Worm (Caenorhabditis elegans) whole organism, midembryonic: Measurements from ENCODE around the gene cyp-25A2.
A peak's percentile ranks its signal among the peaks of the same experiment; 100 is the strongest.
"Not testable (repeated sequence)": the region's sequence is repeated elsewhere in the genome, so short reads cannot be mapped to it uniquely, and the experiment has no call there.

Experiments used
- T22C8.4 ChIP-seq: fragments of 200-800 bp; sonication (Bioruptor generic); IDR thresholded peaks from 2 replicates; pipeline ENCODE4 v1.3.6; 2022; ENCODE audit warnings: missing genetic modification characterization, missing compliant biosample characterization
- cog-1 ChIP-seq: sonication (generic microtip); optimal IDR thresholded peaks from 2 replicates; lab custom pipeline; 2016; ENCODE audit warnings: missing genetic modification characterization, missing compliant biosample characterization
- flt-1 ChIP-seq: fragments of 200-800 bp; sonication (Bioruptor generic); IDR thresholded peaks from 2 replicates; pipeline ENCODE4 v1.3.6; 2022; ENCODE audit warnings: missing genetic modification characterization, missing compliant biosample characterization
- klf-2 ChIP-seq: fragments of 200-800 bp; sonication (Bioruptor generic); conservative IDR thresholded peaks from 2 replicates; pipeline ENCODE4 v1.3.6; 2022; ENCODE audit warnings: missing genetic modification reagents, missing genetic modification characterization, missing compliant biosample characterization
- med-1 ChIP-seq: sonication (generic microtip); optimal IDR thresholded peaks from 2 replicates; lab custom pipeline; 2017; ENCODE audit warnings: missing genetic modification characterization, mild to moderate bottlenecking, missing compliant biosample characterization, antibody characterized with exemption, missing genetic modification reagents; ENCODE audit not compliant: insufficient read depth
- ref-1 ChIP-seq: fragments of 200-800 bp; sonication (Bioruptor generic); conservative IDR thresholded peaks from 2 replicates; pipeline ENCODE4 v1.3.6; 2022; ENCODE audit warnings: missing genetic modification reagents, missing genetic modification characterization, missing compliant biosample characterization
- tab-1 ChIP-seq: fragments of 200-800 bp; sonication (Bioruptor generic); IDR thresholded peaks from 2 replicates; pipeline ENCODE4 v1.3.6; 2022; ENCODE audit warnings: missing genetic modification characterization, missing compliant biosample characterization
- ztf-23 ChIP-seq: fragments of 200-800 bp; sonication (Bioruptor generic); IDR thresholded peaks from 2 replicates; pipeline ENCODE4 v1.3.6; 2022; ENCODE audit warnings: missing genetic modification reagents, missing genetic modification characterization, missing compliant biosample characterization
- ztf-29 ChIP-seq: fragments of 200-800 bp; sonication (Bioruptor generic); IDR thresholded peaks from 2 replicates; pipeline ENCODE4 v1.3.6; 2022; ENCODE audit warnings: missing genetic modification reagents, missing genetic modification characterization, missing compliant biosample characterization

Gene cyp-25A2

ce11 chrIII:3843514-3843913 is 8.5 kb downstream of the cyp-25A2 start, which contains the start of gene C36A4.4:
TSS of gene C36A4.4 (minus strand) at chrIII:3843614.
- TF ChIP-seq klf-2 (GFP tag; lab: Robert Waterston, UW); med-1 (GFP tag; lab: Kevin White, UChicago); ztf-23 (GFP tag; lab: Robert Waterston, UW): not testable (repeated sequence)

- not testable (repeated sequence) for TF ChIP-seq tab-1, T22C8.4, ztf-23 (GFP tag; lab: Robert Waterston, UW)
These were observed 9.7 kb downstream of the cyp-25A2 start, which contains the start of gene maph-1.3 for ce11 chrIII:3844746-3845145. TSS of gene maph-1.3 (plus strand) at chrIII:3844893.

ce11 chrIII:3845708-3846107 is 10.7 kb downstream of the cyp-25A2 start:
- 0 out of 2 replicates have a peak, but pooled peaks have one; percentile 13 for TF ChIP-seq T22C8.4 (GFP tag; lab: Robert Waterston, UW)

ce11 chrIII:3852030-3852579 is 17.1 kb downstream of the cyp-25A2 start, which contains the start of gene cyp-25A4:
TSS of gene cyp-25A4 (minus strand) at chrIII:3852080.
- 0 out of 2 replicates have a peak, but pooled peaks have one; percentile 36 for TF ChIP-seq flt-1 (GFP tag; lab: Robert Waterston, UW)

- peak; percentile 85 for TF ChIP-seq ztf-23 (GFP tag; lab: Robert Waterston, UW)
- TF ChIP-seq flt-1 (GFP tag; lab: Robert Waterston, UW): peak; percentile 72
- 0 out of 2 replicates have a peak, but pooled peaks have one; percentile 57 for TF ChIP-seq klf-2 (GFP tag; lab: Robert Waterston, UW)
These were observed 19.8 kb downstream of the cyp-25A2 start for ce11 chrIII:3854868-3855267.

ce11 chrIII:3857007-3857406 is 22.0 kb downstream of the cyp-25A2 start:
- TF ChIP-seq ztf-23 (GFP tag; lab: Robert Waterston, UW): peak; percentile 54; the same call in 1 of the 2 replicates

ce11 chrIII:3862918-3863385 is 27.9 kb downstream of the cyp-25A2 start, which contains the start of gene brc-1:
TSS of gene brc-1 (minus strand) at chrIII:3862968.
- TF ChIP-seq ref-1 (GFP tag; lab: Robert Waterston, UW) (no peak), flt-1 (GFP tag; lab: Robert Waterston, UW) (peak; percentile 55; the same call in 1 of the 2 replicates), ztf-23 (GFP tag; lab: Robert Waterston, UW) (peak; percentile 71; the same call in 1 of the 2 replicates), klf-2 (GFP tag; lab: Robert Waterston, UW) (no peak), ztf-29 (GFP tag; lab: Robert Waterston, UW) (no peak), cog-1 (tag; lab: Kevin White, UChicago) (peak; percentile 42), tab-1 (GFP tag; lab: Robert Waterston, UW) (peak; percentile 29; the same call in 1 of the 2 replicates), T22C8.4 (GFP tag; lab: Robert Waterston, UW) (peak; percentile 54; the same call in 1 of the 2 replicates), med-1 (GFP tag; lab: Kevin White, UChicago) (no peak)

- no peak for TF ChIP-seq T22C8.4 (GFP tag; lab: Robert Waterston, UW)
- TF ChIP-seq ztf-29 (GFP tag; lab: Robert Waterston, UW): no peak
- TF ChIP-seq med-1 (GFP tag; lab: Kevin White, UChicago): no peak
- no peak for TF ChIP-seq flt-1 (GFP tag; lab: Robert Waterston, UW)
- no peak for TF ChIP-seq tab-1 (GFP tag; lab: Robert Waterston, UW)
- TF ChIP-seq klf-2 (GFP tag; lab: Robert Waterston, UW): no peak
- no peak for TF ChIP-seq ztf-23 (GFP tag; lab: Robert Waterston, UW)
These were observed 28.9 kb downstream of the cyp-25A2 start, which contains the start of gene acs-19 for ce11 chrIII:3863814-3864507. TSS of gene acs-19 (plus strand) at chrIII:3864489.

- peak; percentile 88; the same call in 1 of the 2 replicates for TF ChIP-seq tab-1 (GFP tag; lab: Robert Waterston, UW)
- peak; percentile 98 for TF ChIP-seq ztf-29 (GFP tag; lab: Robert Waterston, UW)
- TF ChIP-seq flt-1 (GFP tag; lab: Robert Waterston, UW): peak; percentile 99
- TF ChIP-seq T22C8.4 (GFP tag; lab: Robert Waterston, UW): peak; percentile 96
- TF ChIP-seq med-1 (GFP tag; lab: Kevin White, UChicago): peak; percentile 69
- peak; percentile 98 for TF ChIP-seq ztf-23 (GFP tag; lab: Robert Waterston, UW)
- TF ChIP-seq ref-1 (GFP tag; lab: Robert Waterston, UW): peak; percentile 70
- TF ChIP-seq cog-1 (tag; lab: Kevin White, UChicago): peak; percentile 100
- TF ChIP-seq klf-2 (GFP tag; lab: Robert Waterston, UW): peak; percentile 91
These were observed 32.4 kb downstream of the cyp-25A2 start, which contains the start of gene rpl-3 for ce11 chrIII:3867378-3867904. TSS of gene rpl-3 (plus strand) at chrIII:3867854.
